Worm (Caenorhabditis elegans) whole organism, L4 larva: Measurements from ENCODE around the gene wrt-3.
A peak's percentile ranks its signal among the peaks of the same experiment; 100 is the strongest.

Source experiments
- F49E8.2 ChIP-seq: sonication (generic microtip); optimal IDR thresholded peaks from 2 replicates; lab custom pipeline; 2016; ENCODE audit warnings: missing compliant biosample characterization, mild to moderate bottlenecking, missing genetic modification characterization, borderline replicate concordance
- Y5F2A.4 ChIP-seq: fragments of 200-800 bp; sonication (Bioruptor generic); optimal IDR thresholded peaks from 2 replicates; lab custom pipeline; 2018; ENCODE audit warnings: mild to moderate bottlenecking, missing genetic modification characterization, missing compliant biosample characterization
- Y75B8A.6 ChIP-seq: fragments of 200-800 bp; sonication (Bioruptor generic); IDR thresholded peaks from 2 replicates; pipeline ENCODE4 v1.3.6; 2022; ENCODE audit warnings: missing genetic modification reagents, missing genetic modification characterization, missing compliant biosample characterization
- aha-1 ChIP-seq: fragments of 150-350 bp; peaks from one replicate; lab custom pipeline; 2014; ENCODE audit warnings: missing biosample characterization, missing genetic modification characterization
- ceh-28 ChIP-seq: fragments of 150-350 bp; optimal IDR thresholded peaks from 2 replicates; lab custom pipeline; 2014; ENCODE audit warnings: missing biosample characterization, missing genetic modification reagents, missing genetic modification characterization
- ceh-32 ChIP-seq: sonication (generic microtip); optimal IDR thresholded peaks from 2 replicates; lab custom pipeline; 2016; ENCODE audit warnings: mild to moderate bottlenecking, missing genetic modification characterization, missing compliant biosample characterization; ENCODE audit not compliant: poor library complexity
- ceh-62 ChIP-seq: sonication (generic microtip); optimal IDR thresholded peaks from 2 replicates; lab custom pipeline; 2017; ENCODE audit warnings: missing biosample characterization, missing genetic modification characterization
- ceh-82 ChIP-seq: sonication (generic microtip); optimal IDR thresholded peaks from 2 replicates; lab custom pipeline; 2017; ENCODE audit warnings: missing biosample characterization, missing genetic modification characterization
- ces-1 ChIP-seq: fragments of 150-350 bp; sonication (generic microtip); optimal IDR thresholded peaks from 4 replicates; lab custom pipeline; 2014; ENCODE audit warnings: missing biosample characterization, missing genetic modification reagents, missing genetic modification characterization
- daf-12 ChIP-seq: fragments of 150-350 bp; optimal IDR thresholded peaks from 2 replicates; lab custom pipeline; 2014; ENCODE audit warnings: missing biosample characterization, missing genetic modification reagents, missing genetic modification characterization
- daf-19 ChIP-seq: fragments of 200-800 bp; sonication (Bioruptor generic); conservative IDR thresholded peaks from 2 replicates; pipeline ENCODE4 v1.3.6; 2022; ENCODE audit warnings: missing genetic modification characterization, missing compliant biosample characterization
- daf-8 ChIP-seq: fragments of 200-800 bp; sonication (Bioruptor generic); IDR thresholded peaks from 2 replicates; pipeline ENCODE4 v1.3.6; 2022; ENCODE audit warnings: missing genetic modification characterization, missing compliant biosample characterization
- dpl-1 ChIP-seq: fragments of 150-350 bp; optimal IDR thresholded peaks from 2 replicates; lab custom pipeline; 2014; ENCODE audit warnings: missing biosample characterization, missing genetic modification reagents, missing genetic modification characterization
- duxl-1 ChIP-seq: sonication (generic microtip); optimal IDR thresholded peaks from 2 replicates; lab custom pipeline; 2016; ENCODE audit warnings: mild to moderate bottlenecking, missing genetic modification characterization, moderate library complexity, missing compliant biosample characterization; ENCODE audit not compliant: poor library complexity
- dve-1 ChIP-seq: sonication (generic microtip); optimal IDR thresholded peaks from 2 replicates; lab custom pipeline; 2017; ENCODE audit warnings: antibody characterized with exemption, mild to moderate bottlenecking, missing genetic modification characterization, missing compliant biosample characterization; ENCODE audit not compliant: insufficient read depth
- gei-8 ChIP-seq: fragments of 200-800 bp; sonication (Bioruptor generic); optimal IDR thresholded peaks from 2 replicates; lab custom pipeline; 2018; ENCODE audit warnings: mild to moderate bottlenecking, missing genetic modification characterization, missing compliant biosample characterization
- hlh-30 ChIP-seq: sonication (generic microtip); optimal IDR thresholded peaks from 2 replicates; lab custom pipeline; 2017; ENCODE audit warnings: antibody characterized with exemption, mild to moderate bottlenecking, missing genetic modification characterization, missing compliant biosample characterization; ENCODE audit not compliant: insufficient read depth
- lim-7 ChIP-seq: fragments of 200-800 bp; sonication (Bioruptor generic); IDR thresholded peaks from 2 replicates; pipeline ENCODE4 v1.3.6; 2022; ENCODE audit warnings: missing genetic modification characterization, missing compliant biosample characterization
- lin-15B ChIP-seq: fragments of 150-350 bp; sonication (generic microtip); optimal IDR thresholded peaks from 3 replicates; lab custom pipeline; 2014; ENCODE audit warnings: missing biosample characterization, missing genetic modification characterization
- madf-5 ChIP-seq, 2 experiments: fragments of 200-800 bp; sonication (Bioruptor generic); IDR thresholded peaks; 2 replicates each; pipeline ENCODE4 v1.3.6; 2022; ENCODE audit warnings: missing compliant biosample characterization in 2 of 2, missing genetic modification characterization in 2 of 2
- madf-9 ChIP-seq: fragments of 200-800 bp; sonication (Bioruptor generic); conservative IDR thresholded peaks from 2 replicates; pipeline ENCODE4 v1.3.6; 2022; ENCODE audit warnings: missing genetic modification reagents, missing genetic modification characterization, missing compliant biosample characterization
- mdt-29 ChIP-seq: fragments of 200-800 bp; sonication (Bioruptor generic); IDR thresholded peaks from 2 replicates; pipeline ENCODE4 v1.3.6; 2022; ENCODE audit warnings: missing genetic modification reagents, missing genetic modification characterization, missing compliant biosample characterization
- mep-1 ChIP-seq: fragments of 150-350 bp; sonication (generic microtip); optimal IDR thresholded peaks from 3 replicates; lab custom pipeline; 2014; ENCODE audit warnings: missing biosample characterization, missing genetic modification characterization
- mes-2 ChIP-seq: sonication (generic microtip); optimal IDR thresholded peaks from 2 replicates; lab custom pipeline; 2016; ENCODE audit warnings: missing genotype, mild to moderate bottlenecking, missing genetic modification characterization, missing compliant biosample characterization; ENCODE audit not compliant: poor library complexity, severe bottlenecking
- mxl-2 ChIP-seq: fragments of 200-800 bp; sonication (Bioruptor generic); conservative IDR thresholded peaks from 2 replicates; pipeline ENCODE4 v1.3.6; 2022; ENCODE audit warnings: missing genetic modification reagents, missing genetic modification characterization, missing compliant biosample characterization
- nhr-11 ChIP-seq: fragments of 150-350 bp; optimal IDR thresholded peaks from 2 replicates; lab custom pipeline; 2014; ENCODE audit warnings: missing biosample characterization, missing genetic modification characterization
- nhr-25 ChIP-seq: sonication (generic microtip); optimal IDR thresholded peaks from 2 replicates; lab custom pipeline; 2017; ENCODE audit warnings: missing genetic modification characterization, mild to moderate bottlenecking, missing compliant biosample characterization, antibody characterized with exemption, moderate library complexity, borderline replicate concordance; ENCODE audit not compliant: insufficient read depth
- nhr-28 ChIP-seq: fragments of 150-350 bp; optimal IDR thresholded peaks from 2 replicates; lab custom pipeline; 2014; ENCODE audit warnings: missing biosample characterization, missing genetic modification characterization
- pqm-1 ChIP-seq: sonication (generic microtip); optimal IDR thresholded peaks from 2 replicates; lab custom pipeline; 2017; ENCODE audit warnings: missing biosample characterization, missing genetic modification characterization
- set-16 ChIP-seq: fragments of 200-800 bp; sonication (Bioruptor generic); IDR thresholded peaks from 2 replicates; pipeline ENCODE4 v1.3.6; 2022; ENCODE audit warnings: missing genetic modification reagents, missing genetic modification characterization, missing compliant biosample characterization
- spr-3 ChIP-seq: fragments of 200-800 bp; sonication (Bioruptor generic); optimal IDR thresholded peaks from 2 replicates; lab custom pipeline; 2018; ENCODE audit warnings: mild to moderate bottlenecking, missing genetic modification characterization, missing compliant biosample characterization
- tra-1 ChIP-seq: fragments of 200-800 bp; sonication (Bioruptor generic); IDR thresholded peaks from 2 replicates; pipeline ENCODE4 v1.3.6; 2022; ENCODE audit warnings: missing genetic modification reagents, missing genetic modification characterization, missing compliant biosample characterization
- unc-130 ChIP-seq: sonication (generic microtip); optimal IDR thresholded peaks from 2 replicates; lab custom pipeline; 2016; ENCODE audit warnings: missing genetic modification reagents, missing genetic modification characterization, missing compliant biosample characterization
- zag-1 ChIP-seq: fragments of 150-350 bp; optimal IDR thresholded peaks from 2 replicates; lab custom pipeline; 2014; ENCODE audit warnings: missing biosample characterization, missing genetic modification characterization
- ztf-7 ChIP-seq: fragments of 150-350 bp; optimal IDR thresholded peaks from 2 replicates; lab custom pipeline; 2014; ENCODE audit warnings: missing biosample characterization, missing genetic modification characterization

Gene wrt-3

DNA sequence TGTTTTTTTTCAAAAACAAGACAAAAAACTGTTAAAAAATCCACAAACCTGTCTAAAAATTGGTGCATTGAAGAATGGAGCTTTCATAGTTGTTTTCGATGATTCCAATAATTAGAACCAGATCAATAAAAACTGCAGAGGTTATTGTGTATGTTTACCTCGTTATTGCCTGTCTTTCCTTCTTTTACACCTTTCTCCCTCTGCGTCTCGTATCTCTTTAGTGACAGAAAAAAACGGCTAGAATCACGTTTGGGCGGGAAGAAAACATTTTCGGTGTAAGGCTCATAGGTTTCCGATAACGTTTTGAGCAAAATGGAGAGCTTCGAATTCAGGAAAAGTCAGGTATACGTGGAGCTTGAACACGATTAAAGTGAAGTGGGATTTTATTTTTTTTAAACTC lies 31.4 kb upstream of the wrt-3 start, which contains the start of gene ethe-1 (continued):
- TF ChIP-seq dve-1 (tag; lab: Kevin White, UChicago) (peak; percentile 28), duxl-1 (tag; lab: Kevin White, UChicago) (no peak), gei-8 (GFP tag; lab: Kevin White, UChicago) (no peak), daf-8 (GFP tag; lab: Robert Waterston, UW) (no peak), Y75B8A.6 (no peak), hlh-30 (no peak)

DNA sequence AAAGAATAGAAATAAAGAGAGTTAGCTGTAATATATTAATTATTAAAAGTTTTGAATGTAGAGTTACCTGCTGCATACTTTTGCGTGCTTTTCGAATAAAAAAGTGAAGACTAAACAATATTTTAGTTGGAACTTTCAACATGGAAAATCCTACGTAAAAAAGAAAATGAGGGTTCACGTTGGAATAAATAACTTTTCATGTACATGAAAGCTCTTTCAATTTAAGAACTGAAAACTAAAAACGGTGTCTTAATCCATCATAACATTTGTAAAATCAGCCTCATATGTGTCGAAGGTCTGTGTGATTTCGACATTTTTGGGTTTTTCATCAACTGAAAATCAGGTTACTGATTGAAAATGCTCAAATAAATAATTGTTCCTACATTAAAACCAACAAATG lies 29.0 kb upstream of the wrt-3 start, which contains the start of gene ttr-9:
TSS of gene ttr-9 (minus strand) at position 101 of the 400 bp plus-strand sequence.
- TF ChIP-seq ceh-62 (tag; lab: Kevin White, UChicago) (no peak), F49E8.2 (tag; lab: Kevin White, UChicago) (no peak), lim-7 (GFP tag; lab: Robert Waterston, UW) (no peak), mxl-2 (GFP tag; lab: Robert Waterston, UW) (no peak), ceh-28 (no peak), spr-3 (no peak), set-16 (no peak), mdt-29 (GFP tag; lab: Robert Waterston, UW) (no peak), mes-2 (tag; lab: Kevin White, UChicago) (no peak)

DNA sequence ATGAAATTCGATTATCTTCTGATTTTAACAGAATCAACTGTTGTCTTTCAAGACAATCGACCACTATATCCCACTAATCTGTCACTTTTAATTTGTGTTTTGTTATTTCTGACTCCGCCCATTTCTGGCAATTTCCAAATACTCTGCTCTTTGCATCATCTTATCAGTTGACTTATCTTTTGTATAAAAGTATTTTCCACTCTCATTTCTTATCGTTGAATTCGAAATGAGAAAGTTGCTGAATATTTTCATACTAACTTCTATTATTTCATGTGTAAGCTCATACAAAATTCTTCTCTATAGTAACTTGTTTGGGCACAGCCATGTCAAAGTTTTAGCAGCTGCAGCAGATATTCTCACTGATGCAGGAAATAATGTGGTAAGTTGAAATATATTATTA lies 22.8 kb upstream of the wrt-3 start, which contains the start of gene ugt-21:
TSS of gene ugt-21 (plus strand) at position 212 of the 400 bp plus-strand sequence.
- no peak for TF ChIP-seq nhr-11 (tag; lab: Kevin White, UChicago)
- no peak for TF ChIP-seq mep-1
- no peak for TF ChIP-seq unc-130 (GFP tag; lab: Kevin White, UChicago)
- TF ChIP-seq daf-19 = no peak
- peak; percentile 87 for TF ChIP-seq aha-1
- no peak for TF ChIP-seq F49E8.2 (tag; lab: Kevin White, UChicago)
- TF ChIP-seq lin-15B (tag; lab: Kevin White, UChicago) = no peak
- TF ChIP-seq madf-5 (GFP tag; IDR thresholded peaks at IDR 0.05; lab: Robert Waterston, UW) = no peak
- TF ChIP-seq mes-2 (tag; lab: Kevin White, UChicago) = no peak
- TF ChIP-seq ztf-7 (tag; lab: Kevin White, UChicago) = peak; percentile 57
- TF ChIP-seq ceh-82 = no peak
- no peak for TF ChIP-seq dpl-1 (GFP tag; lab: Kevin White, UChicago)
- TF ChIP-seq nhr-25 (tag; lab: Kevin White, UChicago) = no peak
- TF ChIP-seq zag-1 = no peak

DNA sequence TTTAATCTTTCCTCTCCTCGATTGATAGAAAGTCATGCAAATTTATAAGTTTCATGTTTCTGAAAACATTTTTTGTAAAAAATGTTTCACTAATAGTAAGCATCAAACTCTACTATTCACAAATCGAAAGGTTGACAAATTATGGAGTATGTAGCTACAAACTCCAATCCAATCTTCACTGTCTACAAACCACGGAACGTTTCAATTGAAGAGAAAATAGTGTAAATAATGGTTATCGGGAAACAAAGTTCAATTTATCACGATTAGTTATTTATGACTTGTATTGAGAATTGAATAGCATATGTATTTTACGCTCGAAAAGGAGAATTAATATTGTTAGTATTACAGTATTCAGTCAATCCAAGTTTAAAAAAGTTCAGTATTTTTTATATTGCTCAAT lies 22.4 kb upstream of the wrt-3 start:
- TF ChIP-seq nhr-28 (peak; percentile 94), madf-9 (no peak)

DNA sequence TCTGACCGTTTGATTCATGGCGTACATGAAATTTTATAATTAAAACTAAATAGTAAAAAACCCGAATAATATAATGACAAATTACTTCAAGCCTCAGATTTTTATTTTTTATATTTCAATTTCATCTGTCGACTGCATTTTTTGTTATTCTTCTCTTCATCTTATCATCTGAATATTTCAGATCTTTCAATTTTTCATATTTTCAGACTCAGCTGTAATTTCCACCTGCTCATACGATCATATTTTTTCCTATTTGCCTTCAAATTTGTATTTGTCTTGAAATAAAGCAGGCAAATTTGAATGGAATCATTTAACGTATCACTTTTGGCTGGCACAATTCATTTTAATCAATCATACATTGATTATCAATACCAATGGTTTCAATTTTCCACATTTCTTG lies 20.8 kb upstream of the wrt-3 start, which contains the start of gene sru-4:
TSS of gene sru-4 (plus strand) at position 301 of the 400 bp plus-strand sequence.
- TF ChIP-seq tra-1 (GFP tag; lab: Robert Waterston, UW) (no peak), Y5F2A.4 (GFP tag; lab: Kevin White, UChicago) (no peak), daf-8 (GFP tag; lab: Robert Waterston, UW) (no peak), ceh-32 (tag; lab: Kevin White, UChicago) (no peak), pqm-1 (tag; lab: Kevin White, UChicago) (no peak), ces-1 (GFP tag; lab: Kevin White, UChicago) (no peak), nhr-11 (tag; lab: Kevin White, UChicago) (no peak), daf-12 (tag; lab: Kevin White, UChicago) (no peak)
